Worm (Caenorhabditis elegans) whole organism, L1 larva: ENCODE measurements around the gene fbxb-25.

Experiments used
- aha-1 ChIP-seq: fragments of 150-350 bp; optimal IDR thresholded peaks from 2 replicates; lab custom pipeline; 2014; ENCODE audit warnings: missing biosample characterization, missing genetic modification characterization
- blmp-1 ChIP-seq: fragments of 150-350 bp; optimal IDR thresholded peaks from 2 replicates; lab custom pipeline; 2014; ENCODE audit warnings: missing biosample characterization, missing genetic modification characterization
- ceh-82 ChIP-seq, 3 experiments: fragments of 150-350 bp in 1 of 3; sonication (generic microtip) in 2 of 3; optimal IDR thresholded peaks; 2 replicates each; lab custom pipeline; 2014 to 2017; ENCODE audit warnings: missing biosample characterization in 3 of 3, missing genetic modification characterization in 3 of 3
- ceh-90 ChIP-seq: sonication (generic microtip); optimal IDR thresholded peaks from 2 replicates; lab custom pipeline; 2016; ENCODE audit warnings: missing genetic modification characterization, missing compliant biosample characterization
- fos-1 ChIP-seq: fragments of 150-350 bp; optimal IDR thresholded peaks from 2 replicates; lab custom pipeline; 2014; ENCODE audit warnings: missing biosample characterization, missing genetic modification characterization
- hlh-17 ChIP-seq: fragments of 200-800 bp; sonication (Bioruptor generic); optimal IDR thresholded peaks from 2 replicates; lab custom pipeline; 2018; ENCODE audit warnings: missing genetic modification characterization, mild to moderate bottlenecking, missing compliant biosample characterization, moderate library complexity, borderline replicate concordance
- hlh-4 ChIP-seq: sonication (generic microtip); optimal IDR thresholded peaks from 2 replicates; lab custom pipeline; 2016; ENCODE audit warnings: mild to moderate bottlenecking, missing genetic modification characterization, missing compliant biosample characterization
- lin-15B ChIP-seq: fragments of 150-350 bp; sonication (generic microtip); optimal IDR thresholded peaks from 3 replicates; lab custom pipeline; 2014; ENCODE audit warnings: missing biosample characterization, missing genetic modification characterization
- mab-9 ChIP-seq: fragments of 200-800 bp; sonication (Bioruptor generic); IDR thresholded peaks from 2 replicates; pipeline ENCODE4 v1.3.6; 2022; ENCODE audit warnings: missing genetic modification reagents, missing genetic modification characterization, missing compliant biosample characterization
- nhr-77 ChIP-seq: fragments of 150-350 bp; optimal IDR thresholded peaks from 2 replicates; lab custom pipeline; 2014; ENCODE audit warnings: missing biosample characterization, missing genetic modification characterization
- nhr-85 ChIP-seq: sonication (generic microtip); peaks from one replicate; lab custom pipeline; 2016; ENCODE audit warnings: missing genetic modification characterization, inconsistent platforms, missing compliant biosample characterization
- sox-4 ChIP-seq: sonication (generic microtip); optimal IDR thresholded peaks from 2 replicates; lab custom pipeline; 2016; ENCODE audit warnings: missing genetic modification characterization, missing compliant biosample characterization
- tbx-2 ChIP-seq: sonication (generic microtip); optimal IDR thresholded peaks from 2 replicates; lab custom pipeline; 2016; ENCODE audit warnings: missing genetic modification characterization, missing compliant biosample characterization
- unc-130 ChIP-seq: fragments of 150-350 bp; optimal IDR thresholded peaks from 2 replicates; lab custom pipeline; 2017; ENCODE audit warnings: missing biosample characterization, missing genetic modification characterization, inconsistent platforms

- TF ChIP-seq nhr-77 (tag; lab: Kevin White, UChicago), result no peak
- TF ChIP-seq sox-4 (tag; lab: Kevin White, UChicago), result no peak
- TF ChIP-seq tbx-2 (tag; lab: Kevin White, UChicago), result no peak
- no peak for TF ChIP-seq aha-1 (tag; lab: Kevin White, UChicago)
- TF ChIP-seq blmp-1 (tag; lab: Kevin White, UChicago), result no peak
- TF ChIP-seq ceh-82 (tag; optimal IDR thresholded peaks at IDR 0.05; lab: Kevin White, UChicago), result no peak
- no peak for TF ChIP-seq ceh-90 (tag; lab: Kevin White, UChicago)
- no peak for TF ChIP-seq mab-9 (GFP tag; lab: Robert Waterston, UW)
- no peak for TF ChIP-seq fos-1 (tag; lab: Kevin White, UChicago)
- no peak for TF ChIP-seq nhr-85 (tag; lab: Kevin White, UChicago)
- no peak for TF ChIP-seq unc-130 (tag; lab: Kevin White, UChicago)
- TF ChIP-seq hlh-4 (tag; lab: Kevin White, UChicago), result no peak
- TF ChIP-seq hlh-17 (GFP tag; lab: Kevin White, UChicago), result no peak
- no peak for TF ChIP-seq lin-15B
Observed at ce11 chrII:1682218-1682617, 1.6 kb upstream of the fbxb-25 start, which contains the start of gene fbxb-26.
